ENCODE assay signal across 5 fruit fly cellular contexts in genomic region chr4:501479-501993, dm6.
A peak's percentile ranks its signal among the peaks of the same experiment; 100 is the strongest.
TF ChIP-seq lines count a peak whose summit lies in the region.

TSS of gene zfh2 (plus strand) at chr4:501810.

- no peak for TF ChIP-seq CTCF in whole organism, embryonic (GFP tag; optimal IDR thresholded peaks at IDR 0.05; lab: Kevin White, UChicago)

TF ChIP-seq in whole organism, adult, 20 proteins besides CTCF, POLR2A, EP300 and RAD21:
- TF ChIP-seq bab1 (GFP tag; optimal IDR thresholded peaks at IDR 0.05; lab: Kevin White, UChicago) (no peak), pad (GFP tag; optimal IDR thresholded peaks at IDR 0.05; lab: Kevin White, UChicago) (peak; percentile 52)
TF ChIP-seq in whole organism, adult: peak in this region for 1.

TF ChIP-seq in whole organism, embryonic, 481 proteins besides CTCF, POLR2A, EP300 and RAD21 (continues in another document):
- TF ChIP-seq CG33213 (GFP tag; optimal IDR thresholded peaks at IDR 0.05; lab: Kevin White, UChicago) = no peak
- no peak for TF ChIP-seq lola (GFP tag; optimal IDR thresholded peaks at IDR 0.05; lab: Kevin White, UChicago)
- TF ChIP-seq Dad (GFP tag; optimal IDR thresholded peaks at IDR 0.05; lab: Kevin White, UChicago) = peak; percentile 0
- TF ChIP-seq Side (GFP tag; optimal IDR thresholded peaks at IDR 0.05; lab: Kevin White, UChicago) = no peak
- no peak for TF ChIP-seq CG30431 (GFP tag; optimal IDR thresholded peaks at IDR 0.05; lab: Kevin White, UChicago)
- no peak for TF ChIP-seq CG1647 (GFP tag; optimal IDR thresholded peaks at IDR 0.05; lab: Kevin White, UChicago)
- TF ChIP-seq CG10462 (GFP tag; optimal IDR thresholded peaks at IDR 0.05; lab: Kevin White, UChicago) = no peak
- no peak; the same call in 1 of the 2 replicates for TF ChIP-seq CG32532 (GFP tag; IDR thresholded peaks at IDR 0.05; lab: Robert Waterston, UW)
- no peak for TF ChIP-seq ttk (GFP tag; IDR thresholded peaks at IDR 0.05; lab: Robert Waterston, UW)
- no peak; the same call in 1 of the 2 replicates for TF ChIP-seq CG32767 (GFP tag; IDR thresholded peaks at IDR 0.05; lab: Robert Waterston, UW)
- TF ChIP-seq CG1529 (GFP tag; optimal IDR thresholded peaks at IDR 0.05; lab: Kevin White, UChicago) = no peak
- no peak for TF ChIP-seq schlank (tag; optimal IDR thresholded peaks at IDR 0.05; lab: Kevin White, UChicago)
- TF ChIP-seq ind (GFP tag; optimal IDR thresholded peaks at IDR 0.05; lab: Kevin White, UChicago) = no peak
- no peak for TF ChIP-seq CG17802 (tag; optimal IDR thresholded peaks at IDR 0.05; lab: Kevin White, UChicago)
- TF ChIP-seq maf-S (GFP tag; optimal IDR thresholded peaks at IDR 0.05; lab: Kevin White, UChicago) = no peak
- no peak for TF ChIP-seq CG4707 (GFP tag; optimal IDR thresholded peaks at IDR 0.05; lab: Kevin White, UChicago)
- no peak for TF ChIP-seq ab (GFP tag; optimal IDR thresholded peaks at IDR 0.05; lab: Kevin White, UChicago)
- peak; percentile 68 for TF ChIP-seq mirr (GFP tag; optimal IDR thresholded peaks at IDR 0.05; lab: Kevin White, UChicago)
- TF ChIP-seq Xbp1 (GFP tag; optimal IDR thresholded peaks at IDR 0.05; lab: Kevin White, UChicago) = no peak
- TF ChIP-seq CG17829 (tag; optimal IDR thresholded peaks at IDR 0.05; lab: Kevin White, UChicago) = no peak
- peak in 1 of 2 experiments; percentile 40 for TF ChIP-seq Eip74EF (GFP tag; optimal IDR thresholded peaks at IDR 0.05; lab: Kevin White, UChicago)
- TF ChIP-seq CG1832 (GFP tag; optimal IDR thresholded peaks at IDR 0.05; lab: Kevin White, UChicago) = no peak
- TF ChIP-seq kah (GFP tag; optimal IDR thresholded peaks at IDR 0.05; lab: Kevin White, UChicago) = no peak

TF ChIP-seq in whole organism, prepupa, 60 proteins besides CTCF, POLR2A, EP300 and RAD21:
- no peak for TF ChIP-seq Ets96B (tag; optimal IDR thresholded peaks at IDR 0.05; lab: Kevin White, UChicago)
- TF ChIP-seq CG1621 (tag; optimal IDR thresholded peaks at IDR 0.05; lab: Kevin White, UChicago) = peak; percentile 88
- TF ChIP-seq CG3032 (tag; optimal IDR thresholded peaks at IDR 0.05; lab: Kevin White, UChicago) = no peak
- no peak for TF ChIP-seq CG11294 (GFP tag; IDR thresholded peaks at IDR 0.05; lab: Robert Waterston, UW)
- no peak for TF ChIP-seq Eip75B (GFP tag; optimal IDR thresholded peaks at IDR 0.05; lab: Kevin White, UChicago)
- peak; percentile 81 for TF ChIP-seq fkh (GFP tag; optimal IDR thresholded peaks at IDR 0.05; lab: Kevin White, UChicago)
- TF ChIP-seq CG32006 (GFP tag; optimal IDR thresholded peaks at IDR 0.05; lab: Kevin White, UChicago) = no peak
- TF ChIP-seq CG10669 (GFP tag; optimal IDR thresholded peaks at IDR 0.05; lab: Kevin White, UChicago) = peak; percentile 3
- peak; percentile 34 for TF ChIP-seq CG6854 (GFP tag; optimal IDR thresholded peaks at IDR 0.05; lab: Kevin White, UChicago)
- TF ChIP-seq Sox102F (GFP tag; optimal IDR thresholded peaks at IDR 0.05; lab: Kevin White, UChicago) = peak; percentile 39
- TF ChIP-seq Lpt (GFP tag; optimal IDR thresholded peaks at IDR 0.05; lab: Kevin White, UChicago) = peak; percentile 16
- peak; percentile 78 for TF ChIP-seq Eip78C (GFP tag; lab: Kevin White, UChicago)
- no peak for TF ChIP-seq CG8319 (GFP tag; optimal IDR thresholded peaks at IDR 0.05; lab: Kevin White, UChicago)
- peak in 1 of 2 experiments; percentile 78 for TF ChIP-seq ss (GFP tag; optimal IDR thresholded peaks at IDR 0.05; lab: Kevin White, UChicago)
- TF ChIP-seq acj6 (GFP tag; optimal IDR thresholded peaks at IDR 0.05; lab: Kevin White, UChicago) = no peak
- TF ChIP-seq Hr4 (GFP tag; optimal IDR thresholded peaks at IDR 0.05; lab: Kevin White, UChicago) = no peak
- TF ChIP-seq CG9139 (GFP tag; optimal IDR thresholded peaks at IDR 0.05; lab: Kevin White, UChicago) = peak; percentile 58
- no peak for TF ChIP-seq spab (GFP tag; optimal IDR thresholded peaks at IDR 0.05; lab: Kevin White, UChicago)
- peak; percentile 29 for TF ChIP-seq pdm3 (GFP tag; optimal IDR thresholded peaks at IDR 0.05; lab: Kevin White, UChicago)
- peak; percentile 2 for TF ChIP-seq CG6808 (GFP tag; optimal IDR thresholded peaks at IDR 0.05; lab: Kevin White, UChicago)
- no peak for TF ChIP-seq cyc (GFP tag; optimal IDR thresholded peaks at IDR 0.05; lab: Kevin White, UChicago)
- TF ChIP-seq Hr38 (GFP tag; optimal IDR thresholded peaks at IDR 0.05; lab: Kevin White, UChicago) = no peak
- TF ChIP-seq CG6276 (GFP tag; optimal IDR thresholded peaks at IDR 0.05; lab: Kevin White, UChicago) = no peak
- TF ChIP-seq esn (GFP tag; optimal IDR thresholded peaks at IDR 0.05; lab: Kevin White, UChicago) = peak; percentile 14

TF ChIP-seq in whole organism, pupa, 21 proteins besides CTCF, POLR2A, EP300 and RAD21:
- no peak for TF ChIP-seq fd96Ca (GFP tag; IDR thresholded peaks at IDR 0.05; lab: Robert Waterston, UW)
- no peak for TF ChIP-seq CG34367 (tag; optimal IDR thresholded peaks at IDR 0.05; lab: Kevin White, UChicago)
- TF ChIP-seq EcR (GFP tag; optimal IDR thresholded peaks at IDR 0.05; lab: Kevin White, UChicago) = peak; percentile 77
- TF ChIP-seq CG12605 (GFP tag; IDR thresholded peaks at IDR 0.05; lab: Robert Waterston, UW) = no peak
- TF ChIP-seq CG9948 (tag; optimal IDR thresholded peaks at IDR 0.05; lab: Kevin White, UChicago) = no peak
- TF ChIP-seq CG14655 (GFP tag; optimal IDR thresholded peaks at IDR 0.05; lab: Kevin White, UChicago) = no peak
- no peak for TF ChIP-seq CG17806 (tag; optimal IDR thresholded peaks at IDR 0.05; lab: Kevin White, UChicago)
- peak; percentile 18; the same call in 1 of the 2 replicates for TF ChIP-seq CG32121 (GFP tag; IDR thresholded peaks at IDR 0.05; lab: Robert Waterston, UW)
- TF ChIP-seq Ets98B (GFP tag; IDR thresholded peaks at IDR 0.05; lab: Robert Waterston, UW) = no peak
- peak; percentile 27 for TF ChIP-seq Pif1A (GFP tag; optimal IDR thresholded peaks at IDR 0.05; lab: Kevin White, UChicago)
- TF ChIP-seq CG8159 (tag; optimal IDR thresholded peaks at IDR 0.05; lab: Kevin White, UChicago) = no peak
- TF ChIP-seq Pif1B (GFP tag; optimal IDR thresholded peaks at IDR 0.05; lab: Kevin White, UChicago) = peak; percentile 35
- peak; percentile 39 for TF ChIP-seq gl (tag; optimal IDR thresholded peaks at IDR 0.05; lab: Kevin White, UChicago)
- TF ChIP-seq CG13204 (GFP tag; optimal IDR thresholded peaks at IDR 0.05; lab: Kevin White, UChicago) = no peak
- no peak for TF ChIP-seq CG15710 (tag; optimal IDR thresholded peaks at IDR 0.05; lab: Kevin White, UChicago)
TF ChIP-seq in whole organism, pupa: peak in this region for 5.

TF ChIP-seq in whole organism, wandering third instar larva, 38 proteins besides CTCF, POLR2A, EP300 and RAD21 (continues in another document):
- TF ChIP-seq jim (GFP tag; optimal IDR thresholded peaks at IDR 0.05; lab: Kevin White, UChicago) (no peak), Hr83 (GFP tag; optimal IDR thresholded peaks at IDR 0.05; lab: Kevin White, UChicago; ENCODE audit: poor library complexity, severe bottlenecking) (no peak), Hr78 (GFP tag; optimal IDR thresholded peaks at IDR 0.05; lab: Kevin White, UChicago) (no peak), GATAd (GFP tag; optimal IDR thresholded peaks at IDR 0.05; lab: Kevin White, UChicago) (no peak), sv (GFP tag; optimal IDR thresholded peaks at IDR 0.05; lab: Kevin White, UChicago) (no peak), woc (GFP tag; optimal IDR thresholded peaks at IDR 0.05; lab: Kevin White, UChicago) (no peak), dsf (GFP tag; optimal IDR thresholded peaks at IDR 0.05; lab: Kevin White, UChicago; ENCODE audit: borderline replicate concordance) (no peak), Rel (GFP tag; optimal IDR thresholded peaks at IDR 0.05; lab: Kevin White, UChicago) (peak; percentile 45), Rel (tag; optimal IDR thresholded peaks at IDR 0.05; lab: Kevin White, UChicago) (no peak), Abd-B (GFP tag; optimal IDR thresholded peaks at IDR 0.05; lab: Kevin White, UChicago) (no peak), fru (GFP tag; optimal IDR thresholded peaks at IDR 0.05; lab: Kevin White, UChicago) (peak; percentile 88), sage (GFP tag; optimal IDR thresholded peaks at IDR 0.05; lab: Kevin White, UChicago) (no peak), OdsH (GFP tag; optimal IDR thresholded peaks at IDR 0.05; lab: Kevin White, UChicago) (peak; percentile 25), dl (GFP tag; optimal IDR thresholded peaks at IDR 0.05; lab: Kevin White, UChicago; ENCODE audit: insufficient read depth in 1 of 2, partially characterized antibody in 2 of 2) (peak; percentile 78 to 87), Dif (GFP tag; optimal IDR thresholded peaks at IDR 0.05; lab: Kevin White, UChicago; ENCODE audit: partially characterized antibody) (peak; percentile 83), pan (optimal IDR thresholded peaks at IDR 0.05; lab: Kevin White, UChicago) (no peak), brk (GFP tag; optimal IDR thresholded peaks at IDR 0.05; lab: Kevin White, UChicago) (peak; percentile 35), psq (GFP tag; optimal IDR thresholded peaks at IDR 0.05; lab: Kevin White, UChicago) (no peak), CrebA (GFP tag; optimal IDR thresholded peaks at IDR 0.05; lab: Kevin White, UChicago; ENCODE audit: borderline replicate concordance) (peak; percentile 52), ey (GFP tag; optimal IDR thresholded peaks at IDR 0.05; lab: Kevin White, UChicago) (no peak), CG32264 (GFP tag; optimal IDR thresholded peaks at IDR 0.05; lab: Kevin White, UChicago) (no peak), br (GFP tag; optimal IDR thresholded peaks at IDR 0.05; lab: Kevin White, UChicago) (no peak), dmrt93B (GFP tag; optimal IDR thresholded peaks at IDR 0.05; lab: Kevin White, UChicago) (no peak), Jra (GFP tag; optimal IDR thresholded peaks at IDR 0.05; lab: Kevin White, UChicago) (peak; percentile 71), Mio (GFP tag; optimal IDR thresholded peaks at IDR 0.05; lab: Kevin White, UChicago) (no peak), foxo (GFP tag; optimal IDR thresholded peaks at IDR 0.05; lab: Kevin White, UChicago) (no peak), h (GFP tag; optimal IDR thresholded peaks at IDR 0.05; lab: Kevin White, UChicago) (no peak), Sp1 (GFP tag; optimal IDR thresholded peaks at IDR 0.05; lab: Kevin White, UChicago) (peak; percentile 2), N (GFP tag; optimal IDR thresholded peaks at IDR 0.05; lab: Kevin White, UChicago) (no peak), usp (GFP tag; optimal IDR thresholded peaks at IDR 0.05; lab: Kevin White, UChicago) (no peak), lola (GFP tag; optimal IDR thresholded peaks at IDR 0.05; lab: Kevin White, UChicago) (no peak), rgr (GFP tag; optimal IDR thresholded peaks at IDR 0.05; lab: Kevin White, UChicago) (peak; percentile 16), Dfd (GFP tag; optimal IDR thresholded peaks at IDR 0.05; lab: Kevin White, UChicago) (no peak), tai (GFP tag; optimal IDR thresholded peaks at IDR 0.05; lab: Kevin White, UChicago) (no peak), Vsx2 (GFP tag; optimal IDR thresholded peaks at IDR 0.05; lab: Kevin White, UChicago; ENCODE audit: partially characterized antibody) (peak; percentile 94), Myc (optimal IDR thresholded peaks at IDR 0.05; lab: Kevin White, UChicago) (no peak)
